Fruit fly (Drosophila melanogaster): ENCODE data around the gene CG16989.

- TF ChIP-seq psq (optimal IDR thresholded peaks at IDR 0.05) (no peak), h (optimal IDR thresholded peaks at IDR 0.05) (no peak), insv (optimal IDR thresholded peaks at IDR 0.05) (no peak), Myc (optimal IDR thresholded peaks at IDR 0.05) (no peak)
Measured at dm6 chrX:805907-806306, 13.0 kb downstream of the CG16989 start, which contains the start of gene Sec22.
